Fruit fly (Drosophila melanogaster): Measurements from ENCODE around the gene CG14321.
A peak's percentile ranks its signal among the peaks of the same experiment; 100 is the strongest.

The CG14321 gene

dm6 chr3R:17701131-17701593, 32.2 kb upstream of the CG14321 start (continued):
- TF ChIP-seq gcm (GFP tag; optimal IDR thresholded peaks at IDR 0.05) (no peak), row (GFP tag; IDR thresholded peaks at IDR 0.05) (0 out of 3 replicates have a peak, but pooled peaks have one; percentile 10), CG1792 (GFP tag; optimal IDR thresholded peaks at IDR 0.05) (no peak), chinmo (GFP tag; IDR thresholded peaks at IDR 0.05; ENCODE audit: partially characterized antibody) (0 out of 4 replicates have a peak, but pooled peaks have one; percentile 83), Gsc (GFP tag; IDR thresholded peaks at IDR 0.05) (no peak), sens (GFP tag) (peak; percentile 83), CG7745 (tag; optimal IDR thresholded peaks at IDR 0.05) (no peak), gt (GFP tag; IDR thresholded peaks at IDR 0.05) (no peak), CG17802 (tag; optimal IDR thresholded peaks at IDR 0.05) (no peak), bigmax (GFP tag; optimal IDR thresholded peaks at IDR 0.05) (no peak), CG16779 (GFP tag; IDR thresholded peaks at IDR 0.05) (no peak), chm (GFP tag; IDR thresholded peaks at IDR 0.05) (0 out of 2 replicates have a peak, but pooled peaks have one; percentile 8), CG10979 (tag; optimal IDR thresholded peaks at IDR 0.05) (no peak), CG18011 (GFP tag; optimal IDR thresholded peaks at IDR 0.05) (no peak), corto (GFP tag; optimal IDR thresholded peaks at IDR 0.05) (no peak), CG14441 (GFP tag; IDR thresholded peaks at IDR 0.05) (0 out of 2 replicates have a peak, but pooled peaks have one; percentile 16), CG9437 (GFP tag; optimal IDR thresholded peaks at IDR 0.05) (no peak), CG4360 (GFP tag; IDR thresholded peaks at IDR 0.05) (no peak), CG12769 (tag; optimal IDR thresholded peaks at IDR 0.05) (peak; percentile 37), CG10543 (GFP tag; optimal IDR thresholded peaks at IDR 0.05) (peak; percentile 81), Opbp (GFP tag; IDR thresholded peaks at IDR 0.05; ENCODE audit: partially characterized antibody) (0 out of 3 replicates have a peak, but pooled peaks have one; percentile 1), Aef1 (GFP tag; IDR thresholded peaks at IDR 0.05) (peak; percentile 50; the same call in 2 of the 3 replicates), chif (GFP tag; optimal IDR thresholded peaks at IDR 0.05) (no peak), knrl (GFP tag; IDR thresholded peaks at IDR 0.05; ENCODE audit: partially characterized antibody) (peak; percentile 32; the same call in 1 of the 3 replicates), pfk (GFP tag; optimal IDR thresholded peaks at IDR 0.05) (peak; percentile 58), CG14667 (GFP tag; IDR thresholded peaks at IDR 0.05) (no peak), Sox102F (GFP tag; optimal IDR thresholded peaks at IDR 0.05) (no peak), CG34422 (GFP tag; IDR thresholded peaks at IDR 0.05) (no peak), slbo (GFP tag; IDR thresholded peaks at IDR 0.05) (peak; percentile 18; the same call in 1 of the 2 replicates), Hey (tag; optimal IDR thresholded peaks at IDR 0.05) (peak; percentile 84), sob (GFP tag; IDR thresholded peaks at IDR 0.05) (0 out of 2 replicates have a peak, but pooled peaks have one; percentile 4), ems (GFP tag; optimal IDR thresholded peaks at IDR 0.05) (peak; percentile 11), CG8388 (GFP tag; optimal IDR thresholded peaks at IDR 0.05) (no peak), HmgZ (tag; optimal IDR thresholded peaks at IDR 0.05) (peak; percentile 35), fd3F (GFP tag; optimal IDR thresholded peaks at IDR 0.05) (no peak), CG1647 (GFP tag; optimal IDR thresholded peaks at IDR 0.05) (no peak), Pdp1 (GFP tag; optimal IDR thresholded peaks at IDR 0.05) (peak in 1 of 2 experiments; percentile 40), grn (GFP tag; optimal IDR thresholded peaks at IDR 0.05) (peak; percentile 75), kni (GFP tag; optimal IDR thresholded peaks at IDR 0.05) (no peak), grau (tag; optimal IDR thresholded peaks at IDR 0.05) (peak; percentile 13), MBD-R2 (GFP tag; IDR thresholded peaks at IDR 0.05) (peak; percentile 25; the same call in 1 of the 2 replicates), tgo (GFP tag; IDR thresholded peaks at IDR 0.05) (no peak), CG15479 (GFP tag; optimal IDR thresholded peaks at IDR 0.05) (no peak), ken (GFP tag; IDR thresholded peaks at IDR 0.05) (no peak), pros (GFP tag; optimal IDR thresholded peaks at IDR 0.05) (peak; percentile 72), Ets65A (GFP tag) (peak; percentile 24)
